Worm (Caenorhabditis elegans): ENCODE measurements around the gene ser-1.

DNA sequence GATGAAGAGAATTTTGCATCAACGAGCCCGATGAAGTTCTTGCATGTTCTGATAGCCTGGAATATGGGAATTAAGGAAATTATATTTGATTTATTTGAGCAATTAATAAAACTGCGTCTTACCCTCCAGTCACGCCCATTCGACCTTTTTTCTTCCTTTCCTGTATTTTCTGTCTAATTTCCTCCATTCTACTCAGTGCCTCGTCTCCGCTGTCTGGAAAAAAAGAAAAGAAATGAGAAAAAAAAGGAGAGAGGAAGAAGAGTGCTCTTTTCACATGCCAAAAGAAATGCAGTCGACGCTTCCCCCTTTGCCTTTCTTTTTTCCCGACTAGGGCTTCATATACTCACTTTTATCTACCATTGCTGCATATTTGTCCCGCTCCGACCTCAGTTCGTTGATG, 24.6 kb downstream of the ser-1 start:
- TF ChIP-seq ama-1 (optimal IDR thresholded peaks at IDR 0.05) (no peak), ama-1 (GFP tag; optimal IDR thresholded peaks at IDR 0.05) (no peak), lin-54 (GFP tag; optimal IDR thresholded peaks at IDR 0.05) (no peak), ztf-6 (GFP tag; IDR thresholded peaks at IDR 0.05) (no peak), snpc-1.1 (tag; optimal IDR thresholded peaks at IDR 0.05; ENCODE audit: insufficient read depth) (no peak), hmg-1.2 (GFP tag; IDR thresholded peaks at IDR 0.05) (no peak), ets-4 (GFP tag; optimal IDR thresholded peaks at IDR 0.05) (no peak), nfya-1 (tag; optimal IDR thresholded peaks at IDR 0.05; ENCODE audit: borderline replicate concordance, insufficient read depth) (no peak)

Measured in whole organism, young adult.